Worm (Caenorhabditis elegans) whole organism, midembryonic: ENCODE measurements around the gene T06E8.2.

Source experiments
- cog-1 ChIP-seq: sonication (generic microtip); optimal IDR thresholded peaks from 2 replicates; lab custom pipeline; 2016; ENCODE audit warnings: missing genetic modification characterization, missing compliant biosample characterization
- flt-1 ChIP-seq: fragments of 200-800 bp; sonication (Bioruptor generic); IDR thresholded peaks from 2 replicates; pipeline ENCODE4 v1.3.6; 2022; ENCODE audit warnings: missing genetic modification characterization, missing compliant biosample characterization
- med-1 ChIP-seq: sonication (generic microtip); optimal IDR thresholded peaks from 2 replicates; lab custom pipeline; 2017; ENCODE audit warnings: missing genetic modification characterization, mild to moderate bottlenecking, missing compliant biosample characterization, antibody characterized with exemption, missing genetic modification reagents; ENCODE audit not compliant: insufficient read depth
- ztf-23 ChIP-seq: fragments of 200-800 bp; sonication (Bioruptor generic); IDR thresholded peaks from 2 replicates; pipeline ENCODE4 v1.3.6; 2022; ENCODE audit warnings: missing genetic modification reagents, missing genetic modification characterization, missing compliant biosample characterization
- ztf-29 ChIP-seq: fragments of 200-800 bp; sonication (Bioruptor generic); IDR thresholded peaks from 2 replicates; pipeline ENCODE4 v1.3.6; 2022; ENCODE audit warnings: missing genetic modification reagents, missing genetic modification characterization, missing compliant biosample characterization

- TF ChIP-seq ztf-23 (GFP tag; lab: Robert Waterston, UW) (no peak), flt-1 (no peak), med-1 (GFP tag; lab: Kevin White, UChicago) (no peak), ztf-29 (GFP tag; lab: Robert Waterston, UW) (no peak), cog-1 (tag; lab: Kevin White, UChicago) (no peak)
Measured at ce11 chrV:10044735-10045134, 8.5 kb upstream of the T06E8.2 start.
